Fruit fly (Drosophila melanogaster) whole organism, prepupa: ENCODE measurements around the gene CG42750.

Source experiments
- Blimp-1 ChIP-seq: fragments of 200-800 bp; sonication (Bioruptor generic); optimal IDR thresholded peaks from 3 replicates; lab custom pipeline; 2017; ENCODE audit warnings: missing biosample characterization, missing genetic modification characterization, mild to moderate bottlenecking, moderate library complexity, missing genetic modification reagents
- CG11294 ChIP-seq: fragments of 200-800 bp; sonication (Bioruptor generic); IDR thresholded peaks from 2 replicates; pipeline ENCODE4 v1.3.6; 2022; ENCODE audit warnings: missing biosample characterization, missing genetic modification characterization
- CG11762 ChIP-seq: fragments of 200-800 bp; sonication (Bioruptor generic); optimal IDR thresholded peaks from 3 replicates; lab custom pipeline; 2016; ENCODE audit warnings: missing biosample characterization, missing genetic modification characterization; ENCODE audit not compliant: insufficient read depth
- CG15336 ChIP-seq: fragments of 200-800 bp; sonication (Bioruptor generic); IDR thresholded peaks from 2 replicates; pipeline ENCODE4 v1.3.6; 2022; ENCODE audit warnings: missing biosample characterization, missing genetic modification characterization
- CG1621 ChIP-seq: fragments of 200-800 bp; sonication (Bioruptor generic); optimal IDR thresholded peaks from 3 replicates; lab custom pipeline; 2018; ENCODE audit warnings: missing biosample characterization, mild to moderate bottlenecking, missing genetic modification characterization
- CG16779 ChIP-seq: fragments of 200-800 bp; sonication (Bioruptor generic); optimal IDR thresholded peaks from 3 replicates; lab custom pipeline; 2017; ENCODE audit warnings: missing biosample characterization, mild to moderate bottlenecking, missing genetic modification characterization
- CG3032 ChIP-seq: fragments of 200-800 bp; optimal IDR thresholded peaks from 2 replicates; lab custom pipeline; 2019; ENCODE audit warnings: missing biosample characterization, mild to moderate bottlenecking, missing genetic modification characterization, moderate library complexity
- CG32006 ChIP-seq: fragments of 200-800 bp; sonication (Bioruptor generic); optimal IDR thresholded peaks from 3 replicates; lab custom pipeline; 2017; ENCODE audit warnings: missing biosample characterization, mild to moderate bottlenecking, missing genetic modification characterization
- CG3919 ChIP-seq: fragments of 200-800 bp; sonication (Bioruptor generic); optimal IDR thresholded peaks from 3 replicates; lab custom pipeline; 2016; ENCODE audit warnings: missing biosample characterization, missing genetic modification characterization
- CG6276 ChIP-seq: fragments of 200-800 bp; sonication (Bioruptor generic); optimal IDR thresholded peaks from 2 replicates; lab custom pipeline; 2017; ENCODE audit warnings: missing biosample characterization, mild to moderate bottlenecking, missing genetic modification characterization
- CG6808 ChIP-seq: fragments of 200-800 bp; sonication (Bioruptor generic); optimal IDR thresholded peaks from 3 replicates; lab custom pipeline; 2017; ENCODE audit warnings: missing biosample characterization, missing genetic modification characterization, mild to moderate bottlenecking, moderate library complexity, missing genetic modification reagents
- CG6854 ChIP-seq: fragments of 200-800 bp; sonication (Bioruptor generic); optimal IDR thresholded peaks from 2 replicates; lab custom pipeline; 2017; ENCODE audit warnings: missing biosample characterization, mild to moderate bottlenecking, missing genetic modification characterization
- CG7368 ChIP-seq: fragments of 200-800 bp; sonication (Bioruptor generic); optimal IDR thresholded peaks from 3 replicates; lab custom pipeline; 2016; ENCODE audit warnings: missing biosample characterization, missing genetic modification characterization
- CG8319 ChIP-seq: fragments of 200-800 bp; sonication (Bioruptor generic); optimal IDR thresholded peaks from 3 replicates; lab custom pipeline; 2016; ENCODE audit warnings: missing biosample characterization, missing genetic modification characterization
- CG9139 ChIP-seq: fragments of 200-800 bp; sonication (Bioruptor generic); optimal IDR thresholded peaks from 3 replicates; lab custom pipeline; 2017; ENCODE audit warnings: missing biosample characterization, mild to moderate bottlenecking, missing genetic modification characterization
- Eip75B ChIP-seq: fragments of 200-800 bp; sonication (Bioruptor generic); optimal IDR thresholded peaks from 3 replicates; lab custom pipeline; 2016; ENCODE audit warnings: missing biosample characterization, missing genetic modification characterization
- Eip78C ChIP-seq: fragments of 200-800 bp; sonication (Bioruptor generic); peaks from one replicate; lab custom pipeline; 2016; ENCODE audit warnings: missing biosample characterization, missing genetic modification characterization
- Eip93F ChIP-seq: fragments of 200-800 bp; sonication (Bioruptor generic); optimal IDR thresholded peaks from 2 replicates; lab custom pipeline; 2016; ENCODE audit warnings: missing biosample characterization, mild to moderate bottlenecking, missing genetic modification characterization
- Ets96B ChIP-seq: fragments of 200-800 bp; optimal IDR thresholded peaks from 2 replicates; lab custom pipeline; 2019; ENCODE audit warnings: missing biosample characterization, mild to moderate bottlenecking, missing genetic modification characterization, moderate library complexity
- Gug ChIP-seq: fragments of 200-800 bp; sonication (Bioruptor generic); IDR thresholded peaks from 2 replicates; pipeline ENCODE4 v1.3.6; 2022; ENCODE audit warnings: missing biosample characterization, missing genetic modification characterization
- Hr38 ChIP-seq: sonication (Bioruptor generic); optimal IDR thresholded peaks from 2 replicates; lab custom pipeline; 2016; ENCODE audit warnings: missing biosample characterization, missing genetic modification characterization
- Hr4 ChIP-seq: fragments of 200-800 bp; sonication (Bioruptor generic); optimal IDR thresholded peaks from 3 replicates; lab custom pipeline; 2016; ENCODE audit warnings: missing biosample characterization, missing genetic modification characterization
- Met ChIP-seq: fragments of 200-800 bp; sonication (Bioruptor generic); optimal IDR thresholded peaks from 3 replicates; lab custom pipeline; 2016; ENCODE audit warnings: missing biosample characterization, missing genetic modification characterization
- OdsH ChIP-seq: fragments of 200-800 bp; sonication (Bioruptor generic); optimal IDR thresholded peaks from 3 replicates; lab custom pipeline; 2016; ENCODE audit warnings: missing biosample characterization, missing genetic modification characterization
- Sox15 ChIP-seq: fragments of 200-800 bp; sonication (Bioruptor generic); optimal IDR thresholded peaks from 3 replicates; lab custom pipeline; 2016; ENCODE audit warnings: missing biosample characterization, missing genetic modification characterization
- achi ChIP-seq: fragments of 200-800 bp; sonication (Bioruptor generic); optimal IDR thresholded peaks from 3 replicates; lab custom pipeline; 2016; ENCODE audit warnings: missing biosample characterization, missing genetic modification characterization
- acj6 ChIP-seq: fragments of 200-800 bp; sonication (Bioruptor generic); optimal IDR thresholded peaks from 3 replicates; lab custom pipeline; 2016; ENCODE audit warnings: missing biosample characterization, missing genetic modification characterization
- cyc ChIP-seq: fragments of 200-800 bp; sonication (Bioruptor generic); optimal IDR thresholded peaks from 3 replicates; lab custom pipeline; 2016; ENCODE audit warnings: missing biosample characterization, missing genetic modification characterization
- dsx ChIP-seq: fragments of 200-800 bp; optimal IDR thresholded peaks from 3 replicates; lab custom pipeline; 2019; ENCODE audit warnings: missing biosample characterization, mild to moderate bottlenecking, missing genetic modification characterization, moderate library complexity; ENCODE audit not compliant: poor library complexity, severe bottlenecking
- eg ChIP-seq: fragments of 200-800 bp; sonication (Bioruptor generic); IDR thresholded peaks from 3 replicates; pipeline ENCODE4 v1.3.6; 2022; ENCODE audit warnings: missing biosample characterization, missing genetic modification characterization
- esn ChIP-seq: fragments of 200-800 bp; sonication (Bioruptor generic); optimal IDR thresholded peaks from 2 replicates; lab custom pipeline; 2016; ENCODE audit warnings: missing biosample characterization, mild to moderate bottlenecking, missing genetic modification characterization, moderate library complexity
- fd59A ChIP-seq: fragments of 200-800 bp; sonication (Bioruptor generic); optimal IDR thresholded peaks from 2 replicates; lab custom pipeline; 2017; ENCODE audit warnings: missing biosample characterization, mild to moderate bottlenecking, missing genetic modification characterization, missing genetic modification reagents
- fd85E ChIP-seq: fragments of 200-800 bp; sonication (Bioruptor generic); optimal IDR thresholded peaks from 3 replicates; lab custom pipeline; 2016; ENCODE audit warnings: missing biosample characterization, missing genetic modification characterization
- fkh ChIP-seq: fragments of 200-800 bp; sonication (Bioruptor generic); optimal IDR thresholded peaks from 3 replicates; lab custom pipeline; 2017; ENCODE audit warnings: missing biosample characterization, mild to moderate bottlenecking, missing genetic modification characterization, moderate library complexity
- lz ChIP-seq: fragments of 200-800 bp; sonication (Bioruptor generic); optimal IDR thresholded peaks from 3 replicates; lab custom pipeline; 2016; ENCODE audit warnings: missing biosample characterization, missing genetic modification characterization
- net ChIP-seq: fragments of 200-800 bp; sonication (Bioruptor generic); optimal IDR thresholded peaks from 3 replicates; lab custom pipeline; 2016; ENCODE audit warnings: missing biosample characterization, missing genetic modification characterization
- pdm3 ChIP-seq: fragments of 200-800 bp; sonication (Bioruptor generic); optimal IDR thresholded peaks from 3 replicates; lab custom pipeline; 2016; ENCODE audit warnings: missing biosample characterization, missing genetic modification characterization
- salr ChIP-seq, 2 experiments: fragments of 200-800 bp; sonication (Bioruptor generic); optimal IDR thresholded peaks; 3 replicates each; lab custom pipeline; 2016 to 2018; ENCODE audit warnings: missing biosample characterization in 2 of 2, missing genetic modification characterization in 2 of 2, mild to moderate bottlenecking in 1 of 2
- spab ChIP-seq: fragments of 200-800 bp; sonication (Bioruptor generic); optimal IDR thresholded peaks from 2 replicates; lab custom pipeline; 2017; ENCODE audit warnings: missing biosample characterization, mild to moderate bottlenecking, missing genetic modification characterization, missing genetic modification reagents
- ss ChIP-seq, 2 experiments: fragments of 200-800 bp; sonication (Bioruptor generic); optimal IDR thresholded peaks; 2 replicates in 1 of 2; 3 replicates in 1 of 2; lab custom pipeline; 2017 to 2018; ENCODE audit warnings: mild to moderate bottlenecking in 2 of 2, missing biosample characterization in 2 of 2, missing genetic modification characterization in 2 of 2, moderate library complexity in 1 of 2
- vri ChIP-seq: fragments of 200-800 bp; sonication (Bioruptor generic); optimal IDR thresholded peaks from 3 replicates; lab custom pipeline; 2016; ENCODE audit warnings: missing biosample characterization, mild to moderate bottlenecking, missing genetic modification characterization

Gene CG42750

DNA sequence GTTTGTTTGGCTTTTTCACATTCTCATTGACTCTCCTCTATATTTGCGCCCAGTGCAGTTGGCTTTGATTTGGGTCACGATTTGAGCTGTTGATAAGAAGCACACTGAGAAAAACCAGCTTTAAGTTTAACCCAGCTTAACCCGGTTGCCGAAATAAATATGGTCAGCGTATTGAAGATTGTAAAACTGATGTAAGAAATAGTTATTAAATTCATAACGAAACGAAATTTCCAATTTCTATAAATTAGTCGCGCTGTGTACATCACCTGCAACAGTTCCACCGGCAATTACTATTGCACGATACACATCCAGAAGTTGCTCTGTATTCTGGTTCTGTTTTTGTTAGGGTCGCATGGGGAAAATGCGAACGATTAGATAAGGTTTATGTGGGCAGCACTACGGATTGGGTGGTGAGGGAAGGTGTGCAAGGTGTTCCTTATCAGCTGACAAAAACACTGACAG lies 49.6 kb upstream of the CG42750 start (continued):
- TF ChIP-seq net (GFP tag; lab: Kevin White, UChicago) (peak; percentile 45), CG6854 (GFP tag; lab: Kevin White, UChicago) (no peak), esn (GFP tag; lab: Kevin White, UChicago) (peak; percentile 65), lz (GFP tag; lab: Kevin White, UChicago) (peak; percentile 54), CG1621 (tag; lab: Kevin White, UChicago) (no peak), CG15336 (peak; percentile 71; the same call in 1 of the 2 replicates), CG11762 (GFP tag; lab: Kevin White, UChicago) (peak; percentile 29), CG16779 (tag; lab: Kevin White, UChicago) (no peak), fd85E (GFP tag; lab: Kevin White, UChicago) (no peak), Sox15 (GFP tag; lab: Kevin White, UChicago) (peak; percentile 23), CG3032 (peak; percentile 20), dsx (no peak), pdm3 (peak; percentile 69)

DNA sequence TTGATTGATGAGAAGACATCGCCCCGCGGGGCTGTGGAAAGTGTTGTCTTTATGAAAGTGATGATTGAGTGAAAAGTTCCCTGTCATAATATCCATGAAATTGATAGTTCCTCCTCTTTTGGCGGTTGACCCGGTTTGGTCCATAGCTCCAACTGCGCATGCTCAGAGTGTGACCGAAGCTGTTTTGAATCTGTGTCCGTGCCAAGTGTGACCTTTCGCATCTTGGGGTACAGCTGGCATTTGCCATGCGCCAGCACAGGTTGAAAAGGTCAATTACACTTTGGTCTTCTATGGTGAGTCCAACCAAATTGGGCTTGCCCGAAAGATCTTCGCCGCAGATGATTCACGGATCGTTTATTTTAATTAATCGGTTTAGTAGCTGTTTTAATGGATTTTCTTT lies 45.4 kb upstream of the CG42750 start:
- TF ChIP-seq cyc (GFP tag; lab: Kevin White, UChicago) (no peak), CG7368 (GFP tag; lab: Kevin White, UChicago) (no peak), net (GFP tag; lab: Kevin White, UChicago) (no peak), Hr38 (GFP tag; lab: Kevin White, UChicago) (no peak), dsx (no peak), Eip93F (no peak), Eip75B (GFP tag; lab: Kevin White, UChicago) (no peak), Hr4 (GFP tag; lab: Kevin White, UChicago) (no peak), Ets96B (no peak), eg (GFP tag; lab: Robert Waterston, UW) (no peak), CG6808 (no peak), lz (GFP tag; lab: Kevin White, UChicago) (no peak), Blimp-1 (GFP tag; lab: Kevin White, UChicago) (no peak), spab (GFP tag; lab: Kevin White, UChicago) (no peak)

DNA sequence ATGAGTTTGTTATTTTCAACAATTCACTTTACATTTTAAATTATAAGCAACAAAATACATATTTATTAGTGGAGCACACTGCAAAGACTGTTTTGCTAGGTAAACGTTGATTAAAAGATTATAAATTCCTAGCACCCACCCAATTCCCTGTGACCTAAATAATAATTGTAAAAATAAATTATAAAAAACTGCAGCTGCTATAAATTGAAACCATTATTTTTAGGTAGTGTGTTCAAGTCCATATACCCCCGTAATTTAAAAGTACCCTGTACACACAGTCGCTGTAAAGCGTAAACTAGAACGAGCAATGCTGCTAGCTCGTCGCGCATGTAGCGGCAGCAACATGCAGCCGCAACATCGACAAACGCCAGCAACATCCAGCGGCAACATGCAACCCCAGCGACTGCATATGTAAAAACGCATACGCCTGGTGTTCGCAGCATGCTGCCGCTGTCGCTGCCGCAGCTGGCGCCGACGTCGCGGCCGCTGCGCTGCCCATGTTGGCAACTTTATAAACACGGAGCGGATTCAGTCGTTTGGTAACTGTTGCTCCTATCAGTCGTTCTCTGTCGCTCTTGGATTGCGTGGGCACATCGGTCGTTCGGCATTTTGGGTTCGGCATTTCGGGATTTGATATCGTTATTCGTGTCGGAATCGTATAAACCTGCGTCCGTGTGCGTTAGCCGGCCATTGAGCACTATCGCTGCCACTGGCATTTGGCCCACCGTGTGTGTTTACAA lies 44.2 kb upstream of the CG42750 start, which contains the start of gene Fas3:
Gene Fas3 (plus strand): TSS at position 526 of the 740 bp plus-strand sequence.
- peak; percentile 25 for TF ChIP-seq esn (GFP tag; lab: Kevin White, UChicago)
- TF ChIP-seq CG11762 (GFP tag; lab: Kevin White, UChicago): no peak
- TF ChIP-seq Gug: no peak
- no peak for TF ChIP-seq CG6808
- peak; percentile 38 for TF ChIP-seq lz (GFP tag; lab: Kevin White, UChicago)
- peak; percentile 44 for TF ChIP-seq fkh (GFP tag; lab: Kevin White, UChicago)
- no peak for TF ChIP-seq pdm3
- TF ChIP-seq achi: peak; percentile 8
- TF ChIP-seq CG6276 (GFP tag; lab: Kevin White, UChicago): peak; percentile 5
- no peak for TF ChIP-seq Eip93F
- TF ChIP-seq CG1621 (tag; lab: Kevin White, UChicago): peak; percentile 59
- TF ChIP-seq dsx: peak; percentile 72
- peak; percentile 39 for TF ChIP-seq CG9139
- TF ChIP-seq CG3919 (GFP tag; lab: Kevin White, UChicago): peak; percentile 29
- no peak for TF ChIP-seq Blimp-1 (GFP tag; lab: Kevin White, UChicago)
- no peak for TF ChIP-seq CG7368 (GFP tag; lab: Kevin White, UChicago)
- peak; percentile 51 to 66 for TF ChIP-seq ss (GFP tag; optimal IDR thresholded peaks at IDR 0.05; lab: Kevin White, UChicago)
- TF ChIP-seq net (GFP tag; lab: Kevin White, UChicago): no peak
- no peak for TF ChIP-seq spab (GFP tag; lab: Kevin White, UChicago)
- peak; percentile 19 for TF ChIP-seq CG16779 (tag; lab: Kevin White, UChicago)
- peak; percentile 74 for TF ChIP-seq CG6854 (GFP tag; lab: Kevin White, UChicago)
- peak; percentile 57 for TF ChIP-seq CG32006 (GFP tag; lab: Kevin White, UChicago)
- TF ChIP-seq salr (GFP tag; optimal IDR thresholded peaks at IDR 0.05; lab: Kevin White, UChicago): peak; percentile 5 to 23
- no peak for TF ChIP-seq fd85E (GFP tag; lab: Kevin White, UChicago)
- peak; percentile 77 for TF ChIP-seq Eip78C (GFP tag; lab: Kevin White, UChicago)
- peak; percentile 28; the same call in 1 of the 2 replicates for TF ChIP-seq CG11294
- TF ChIP-seq fd59A (GFP tag; lab: Kevin White, UChicago): no peak
- peak; percentile 28 for TF ChIP-seq OdsH (GFP tag; lab: Kevin White, UChicago)
- peak; percentile 25 for TF ChIP-seq Met
- TF ChIP-seq eg (GFP tag; lab: Robert Waterston, UW): peak; percentile 57; the same call in 2 of the 3 replicates
- TF ChIP-seq Hr4 (GFP tag; lab: Kevin White, UChicago): peak; percentile 39
- TF ChIP-seq acj6 (GFP tag; lab: Kevin White, UChicago): peak; percentile 15
- TF ChIP-seq vri (GFP tag; lab: Kevin White, UChicago): peak; percentile 74
- TF ChIP-seq CG8319 (GFP tag; lab: Kevin White, UChicago): no peak
- TF ChIP-seq, all 60 proteins: peak for 22
